1 fruit fly cellular context compared by ENCODE assay signal in genomic region chr3R:23871720-23872119, dm6.
TF ChIP-seq lines count a peak whose summit lies in the region.

No protein-coding gene starts in this region.

TF ChIP-seq in whole organism, embryonic, 481 proteins besides CTCF, POLR2A, EP300 and RAD21 (continued from another document):
- TF ChIP-seq CG31388 (GFP tag; optimal IDR thresholded peaks at IDR 0.05; lab: Kevin White, UChicago) (no peak), grn (GFP tag; optimal IDR thresholded peaks at IDR 0.05; lab: Kevin White, UChicago) (no peak), CG8944 (GFP tag; optimal IDR thresholded peaks at IDR 0.05; lab: Kevin White, UChicago) (no peak), Mes4 (GFP tag; optimal IDR thresholded peaks at IDR 0.05; lab: Kevin White, UChicago) (no peak), crol (GFP tag; IDR thresholded peaks at IDR 0.05; lab: Robert Waterston, UW) (peak; percentile 31; the same call in 1 of the 2 replicates), Opbp (GFP tag; IDR thresholded peaks at IDR 0.05; lab: Robert Waterston, UW; ENCODE audit: partially characterized antibody) (no peak), CG16863 (GFP tag; optimal IDR thresholded peaks at IDR 0.05; lab: Kevin White, UChicago) (no peak), Neu2 (GFP tag; optimal IDR thresholded peaks at IDR 0.05; lab: Kevin White, UChicago; ENCODE audit: borderline replicate concordance) (no peak), Xrp1 (GFP tag; IDR thresholded peaks at IDR 0.05; lab: Robert Waterston, UW) (peak; percentile 36; the same call in 1 of the 2 replicates), lov (optimal IDR thresholded peaks at IDR 0.05; lab: Kevin White, UChicago) (no peak), lov (GFP tag; IDR thresholded peaks at IDR 0.05; lab: Robert Waterston, UW) (no peak), Hand (GFP tag; optimal IDR thresholded peaks at IDR 0.05; lab: Kevin White, UChicago) (no peak), esg (GFP tag; conservative IDR thresholded peaks at IDR 0.05; lab: Robert Waterston, UW) (peak; percentile 14; the same call in 1 of the 2 replicates), CG5245 (GFP tag; optimal IDR thresholded peaks at IDR 0.05; lab: Kevin White, UChicago) (no peak), Hr51 (GFP tag; optimal IDR thresholded peaks at IDR 0.05; lab: Kevin White, UChicago) (no peak), CG11093 (GFP tag; IDR thresholded peaks at IDR 0.05; lab: Robert Waterston, UW) (no peak), CG8281 (tag; optimal IDR thresholded peaks at IDR 0.05; lab: Kevin White, UChicago) (no peak), Dek (tag; optimal IDR thresholded peaks at IDR 0.05; lab: Kevin White, UChicago) (no peak), her (GFP tag; optimal IDR thresholded peaks at IDR 0.05; lab: Kevin White, UChicago) (no peak), CG11456 (GFP tag; IDR thresholded peaks at IDR 0.05; lab: Robert Waterston, UW) (0 out of 3 replicates have a peak, but pooled peaks have one; percentile 38), hth (optimal IDR thresholded peaks at IDR 0.05; lab: Kevin White, UChicago) (no peak), Lim3 (GFP tag; IDR thresholded peaks at IDR 0.05; lab: Robert Waterston, UW) (no peak), Nf-YA (GFP tag; IDR thresholded peaks at IDR 0.05; lab: Robert Waterston, UW) (0 out of 2 replicates have a peak, but pooled peaks have one; percentile 42), CG11504 (tag; optimal IDR thresholded peaks at IDR 0.05; lab: Kevin White, UChicago) (peak; percentile 18), CG2120 (GFP tag; optimal IDR thresholded peaks at IDR 0.05; lab: Kevin White, UChicago) (no peak), caup (GFP tag; optimal IDR thresholded peaks at IDR 0.05; lab: Kevin White, UChicago; ENCODE audit: severe bottlenecking) (no peak), Ada2b (GFP tag; IDR thresholded peaks at IDR 0.05; lab: Robert Waterston, UW) (peak; percentile 39; the same call in 1 of the 2 replicates), CG10565 (GFP tag; optimal IDR thresholded peaks at IDR 0.05; lab: Kevin White, UChicago) (no peak), CG9932 (GFP tag; IDR thresholded peaks at IDR 0.05; lab: Robert Waterston, UW) (0 out of 2 replicates have a peak, but pooled peaks have one; percentile 29), Vsx1 (GFP tag; optimal IDR thresholded peaks at IDR 0.05; lab: Kevin White, UChicago) (no peak), Hmx (GFP tag; optimal IDR thresholded peaks at IDR 0.05; lab: Kevin White, UChicago) (no peak), HmgZ (tag; optimal IDR thresholded peaks at IDR 0.05; lab: Kevin White, UChicago) (no peak), nom (GFP tag; optimal IDR thresholded peaks at IDR 0.05; lab: Kevin White, UChicago) (no peak), CG1603 (tag; optimal IDR thresholded peaks at IDR 0.05; lab: Kevin White, UChicago) (peak; percentile 14), CG2889 (GFP tag; IDR thresholded peaks at IDR 0.05; lab: Robert Waterston, UW) (no peak), CG32767 (GFP tag; IDR thresholded peaks at IDR 0.05; lab: Robert Waterston, UW) (no peak), dati (GFP tag; IDR thresholded peaks at IDR 0.05; lab: Robert Waterston, UW) (no peak), CG17385 (GFP tag; optimal IDR thresholded peaks at IDR 0.05; lab: Kevin White, UChicago) (no peak), dmrt99B (tag; optimal IDR thresholded peaks at IDR 0.05; lab: Kevin White, UChicago) (peak; percentile 35), stc (GFP tag; IDR thresholded peaks at IDR 0.05; lab: Robert Waterston, UW) (peak; percentile 44; the same call in 1 of the 2 replicates), vvl (GFP tag; IDR thresholded peaks at IDR 0.05; lab: Robert Waterston, UW) (peak; percentile 37; the same call in 1 of the 2 replicates), nau (GFP tag; optimal IDR thresholded peaks at IDR 0.05; lab: Kevin White, UChicago) (no peak), CG6689 (GFP tag; IDR thresholded peaks at IDR 0.05; lab: Robert Waterston, UW) (no peak), CG14667 (GFP tag; IDR thresholded peaks at IDR 0.05; lab: Robert Waterston, UW) (no peak), Bteb2 (GFP tag; optimal IDR thresholded peaks at IDR 0.05; lab: Kevin White, UChicago) (no peak), prd (optimal IDR thresholded peaks at IDR 0.05; lab: Kevin White, UChicago) (no peak), prd (GFP tag; IDR thresholded peaks at IDR 0.05; lab: Robert Waterston, UW) (peak; percentile 30; the same call in 1 of the 3 replicates), CG31365 (tag; optimal IDR thresholded peaks at IDR 0.05; lab: Kevin White, UChicago) (no peak), CG10959 (GFP tag; IDR thresholded peaks at IDR 0.05; lab: Robert Waterston, UW) (peak; percentile 14; the same call in 1 of the 2 replicates), ftz-f1 (GFP tag; optimal IDR thresholded peaks at IDR 0.05; lab: Kevin White, UChicago) (no peak), CG7357 (GFP tag; IDR thresholded peaks at IDR 0.05; lab: Robert Waterston, UW) (no peak), CG11560 (tag; IDR thresholded peaks at IDR 0.05; lab: Robert Waterston, UW) (no peak), Xbp1 (GFP tag; optimal IDR thresholded peaks at IDR 0.05; lab: Kevin White, UChicago) (no peak), Abd-B (GFP tag; optimal IDR thresholded peaks at IDR 0.05; lab: Kevin White, UChicago) (no peak), NfI (GFP tag; optimal IDR thresholded peaks at IDR 0.05; lab: Kevin White, UChicago) (no peak), hkb (optimal IDR thresholded peaks at IDR 0.05; lab: Kevin White, UChicago) (no peak), hkb (GFP tag; IDR thresholded peaks at IDR 0.05; lab: Robert Waterston, UW) (0 out of 2 replicates have a peak, but pooled peaks have one; percentile 10), trem (tag; optimal IDR thresholded peaks at IDR 0.05; lab: Kevin White, UChicago) (no peak), Doc2 (GFP tag; IDR thresholded peaks at IDR 0.05; lab: Robert Waterston, UW) (no peak), D19A (tag; optimal IDR thresholded peaks at IDR 0.05; lab: Kevin White, UChicago) (no peak), CG8089 (GFP tag; optimal IDR thresholded peaks at IDR 0.05; lab: Kevin White, UChicago) (no peak), amos (GFP tag; IDR thresholded peaks at IDR 0.05; lab: Robert Waterston, UW; ENCODE audit: partially characterized antibody) (no peak), otp (GFP tag; IDR thresholded peaks at IDR 0.05; lab: Robert Waterston, UW) (peak; percentile 39; the same call in 1 of the 3 replicates), CG14710 (tag; optimal IDR thresholded peaks at IDR 0.05; lab: Kevin White, UChicago) (no peak), Med (GFP tag; lab: Kevin White, UChicago) (peak; percentile 34), Ptx1 (GFP tag; IDR thresholded peaks at IDR 0.05; lab: Robert Waterston, UW) (peak; percentile 49), CG7745 (tag; optimal IDR thresholded peaks at IDR 0.05; lab: Kevin White, UChicago) (no peak), maf-S (GFP tag; optimal IDR thresholded peaks at IDR 0.05; lab: Kevin White, UChicago) (no peak), CG9727 (GFP tag; optimal IDR thresholded peaks at IDR 0.05; lab: Kevin White, UChicago) (no peak), ci (GFP tag; IDR thresholded peaks at IDR 0.05; lab: Robert Waterston, UW) (0 out of 3 replicates have a peak, but pooled peaks have one; percentile 21), CG16815 (GFP tag; optimal IDR thresholded peaks at IDR 0.05; lab: Kevin White, UChicago) (no peak), CG33557 (GFP tag; optimal IDR thresholded peaks at IDR 0.05; lab: Kevin White, UChicago) (no peak), ap (GFP tag; IDR thresholded peaks at IDR 0.05; lab: Robert Waterston, UW) (no peak), slou (GFP tag; optimal IDR thresholded peaks at IDR 0.05; lab: Kevin White, UChicago) (no peak), oc (tag; optimal IDR thresholded peaks at IDR 0.05; lab: Kevin White, UChicago) (no peak), ato (GFP tag; IDR thresholded peaks at IDR 0.05; lab: Robert Waterston, UW; ENCODE audit: partially characterized antibody) (no peak), CG1529 (GFP tag; optimal IDR thresholded peaks at IDR 0.05; lab: Kevin White, UChicago) (no peak), CG3407 (GFP tag; optimal IDR thresholded peaks at IDR 0.05; lab: Kevin White, UChicago) (no peak), p53 (GFP tag; optimal IDR thresholded peaks at IDR 0.05; lab: Kevin White, UChicago) (no peak), sr (GFP tag; IDR thresholded peaks at IDR 0.05; lab: Robert Waterston, UW) (peak; percentile 85), salm (tag; optimal IDR thresholded peaks at IDR 0.05; lab: Kevin White, UChicago) (no peak), CG34422 (GFP tag; IDR thresholded peaks at IDR 0.05; lab: Robert Waterston, UW) (no peak), CG14441 (GFP tag; IDR thresholded peaks at IDR 0.05; lab: Robert Waterston, UW) (peak; percentile 39), CG12391 (tag; optimal IDR thresholded peaks at IDR 0.05; lab: Kevin White, UChicago) (no peak), CG16813 (GFP tag; IDR thresholded peaks at IDR 0.05; lab: Robert Waterston, UW; ENCODE audit: partially characterized antibody) (no peak), dysf (GFP tag; IDR thresholded peaks at IDR 0.05; lab: Robert Waterston, UW) (0 out of 3 replicates have a peak, but pooled peaks have one; percentile 26), corto (GFP tag; optimal IDR thresholded peaks at IDR 0.05; lab: Kevin White, UChicago) (no peak), row (GFP tag; IDR thresholded peaks at IDR 0.05; lab: Robert Waterston, UW) (peak; percentile 50), HLH3B (GFP tag; IDR thresholded peaks at IDR 0.05; lab: Robert Waterston, UW) (peak; percentile 24; the same call in 1 of the 2 replicates), cwo (GFP tag; optimal IDR thresholded peaks at IDR 0.05; lab: Kevin White, UChicago) (no peak), dmrt11E (tag; optimal IDR thresholded peaks at IDR 0.05; lab: Kevin White, UChicago) (no peak), so (GFP tag; IDR thresholded peaks at IDR 0.05; lab: Robert Waterston, UW) (0 out of 3 replicates have a peak, but pooled peaks have one; percentile 6), sob (GFP tag; IDR thresholded peaks at IDR 0.05; lab: Robert Waterston, UW) (peak; percentile 49; the same call in 1 of the 2 replicates), sisA (GFP tag; IDR thresholded peaks at IDR 0.05; lab: Robert Waterston, UW) (no peak)
